Worm (Caenorhabditis elegans): ENCODE data around the gene xdh-1.

xdh-1 gene

ce11 chrIV:14423194-14423593, 10.5 kb upstream of the xdh-1 start, which contains the start of gene F55B11.2:
Gene F55B11.2, minus strand, starts transcription at chrIV:14423294.
- TF ChIP-seq mab-5 (tag; optimal IDR thresholded peaks at IDR 0.05) (no peak), lin-32 (GFP tag; optimal IDR thresholded peaks at IDR 0.05) (no peak), unc-120 (tag; optimal IDR thresholded peaks at IDR 0.05; ENCODE audit: poor library complexity, severe bottlenecking) (no peak), hlh-1 (tag; optimal IDR thresholded peaks at IDR 0.05) (no peak), ceh-39 (tag; optimal IDR thresholded peaks at IDR 0.05) (no peak), M03D4.4 (tag; optimal IDR thresholded peaks at IDR 0.05) (no peak), elt-1 (tag; optimal IDR thresholded peaks at IDR 0.05; ENCODE audit: borderline replicate concordance, insufficient read depth) (no peak), nhr-237 (tag; optimal IDR thresholded peaks at IDR 0.05) (no peak), mls-2 (tag; optimal IDR thresholded peaks at IDR 0.05) (no peak)

- TF ChIP-seq tbx-8 (GFP tag; optimal IDR thresholded peaks at IDR 0.05): no peak
- TF ChIP-seq ceh-39 (tag; optimal IDR thresholded peaks at IDR 0.05): no peak
- TF ChIP-seq nhr-2 (tag; optimal IDR thresholded peaks at IDR 0.05): no peak
- no peak for TF ChIP-seq nhr-28 (tag; optimal IDR thresholded peaks at IDR 0.05)
- TF ChIP-seq flh-1 (GFP tag; optimal IDR thresholded peaks at IDR 0.05): no peak
- TF ChIP-seq drap-1 (GFP tag; optimal IDR thresholded peaks at IDR 0.05): no peak
- no peak for TF ChIP-seq elt-3 (tag; optimal IDR thresholded peaks at IDR 0.05)
- TF ChIP-seq ceh-43 (GFP tag; optimal IDR thresholded peaks at IDR 0.05): no peak
- no peak for TF ChIP-seq ceh-83 (GFP tag; optimal IDR thresholded peaks at IDR 0.05)
- TF ChIP-seq cnd-1 (tag; optimal IDR thresholded peaks at IDR 0.05): no peak
- TF ChIP-seq ham-2 (GFP tag; optimal IDR thresholded peaks at IDR 0.05): no peak
- TF ChIP-seq bed-3 (GFP tag; optimal IDR thresholded peaks at IDR 0.05): no peak
- TF ChIP-seq M03D4.4 (tag; optimal IDR thresholded peaks at IDR 0.05): no peak
- TF ChIP-seq mep-1 (tag; optimal IDR thresholded peaks at IDR 0.05): no peak
- no peak for TF ChIP-seq unc-62 (GFP tag; optimal IDR thresholded peaks at IDR 0.05)
These were observed 9.2 kb upstream of the xdh-1 start, which contains the start of gene F55B11.7 for ce11 chrIV:14421938-14422337. Gene F55B11.7, minus strand, starts transcription at chrIV:14422038.

ce11 chrIV:14417128-14417527, 4.4 kb upstream of the xdh-1 start, which contains the start of gene F55B11.6:
Gene F55B11.6, minus strand, starts transcription at chrIV:14417228.
- no peak for TF ChIP-seq nhr-76 (tag; optimal IDR thresholded peaks at IDR 0.05)
- no peak for TF ChIP-seq mep-1 (tag; optimal IDR thresholded peaks at IDR 0.05)
- no peak for TF ChIP-seq cnd-1 (tag; optimal IDR thresholded peaks at IDR 0.05)
- no peak for TF ChIP-seq nhr-12 (tag; optimal IDR thresholded peaks at IDR 0.05)
- no peak for TF ChIP-seq flh-1 (GFP tag; optimal IDR thresholded peaks at IDR 0.05)
- TF ChIP-seq ham-2 (GFP tag; optimal IDR thresholded peaks at IDR 0.05): no peak
- TF ChIP-seq lin-13 (tag; optimal IDR thresholded peaks at IDR 0.05): no peak
- TF ChIP-seq zip-8 (tag; optimal IDR thresholded peaks at IDR 0.05): no peak
- no peak for TF ChIP-seq nhr-237 (tag; optimal IDR thresholded peaks at IDR 0.05)
- TF ChIP-seq unc-120 (tag; optimal IDR thresholded peaks at IDR 0.05; ENCODE audit: poor library complexity, severe bottlenecking): no peak
- TF ChIP-seq sptf-1 (tag; optimal IDR thresholded peaks at IDR 0.05): no peak
- no peak for TF ChIP-seq elt-3 (tag; optimal IDR thresholded peaks at IDR 0.05)
- no peak for TF ChIP-seq mab-5 (tag; optimal IDR thresholded peaks at IDR 0.05)
- no peak for TF ChIP-seq ceh-83 (GFP tag; optimal IDR thresholded peaks at IDR 0.05)
- no peak for TF ChIP-seq M03D4.4 (tag; optimal IDR thresholded peaks at IDR 0.05)
- TF ChIP-seq ces-1 (GFP tag; optimal IDR thresholded peaks at IDR 0.05): no peak
- TF ChIP-seq elt-1 (tag; optimal IDR thresholded peaks at IDR 0.05; ENCODE audit: borderline replicate concordance, insufficient read depth): no peak
- TF ChIP-seq snpc-4 (tag; optimal IDR thresholded peaks at IDR 0.05): no peak
- TF ChIP-seq nhr-2 (tag; optimal IDR thresholded peaks at IDR 0.05): no peak
- no peak for TF ChIP-seq drap-1 (GFP tag; optimal IDR thresholded peaks at IDR 0.05)

- TF ChIP-seq ceh-83 (GFP tag; optimal IDR thresholded peaks at IDR 0.05) (no peak), nhr-2 (tag; optimal IDR thresholded peaks at IDR 0.05) (no peak), hlh-1 (tag; optimal IDR thresholded peaks at IDR 0.05) (no peak), M03D4.4 (tag; optimal IDR thresholded peaks at IDR 0.05) (no peak), snpc-4 (tag; optimal IDR thresholded peaks at IDR 0.05) (no peak), lin-32 (GFP tag; optimal IDR thresholded peaks at IDR 0.05) (no peak), ztf-11 (tag; optimal IDR thresholded peaks at IDR 0.05) (no peak), ces-1 (GFP tag; optimal IDR thresholded peaks at IDR 0.05) (no peak), pha-4 (tag; optimal IDR thresholded peaks at IDR 0.05) (no peak), ham-2 (GFP tag; optimal IDR thresholded peaks at IDR 0.05) (no peak), mls-2 (tag; optimal IDR thresholded peaks at IDR 0.05) (no peak), flh-1 (GFP tag; optimal IDR thresholded peaks at IDR 0.05) (no peak)
These were observed 1.5 kb upstream of the xdh-1 start for ce11 chrIV:14414200-14414599.

ce11 chrIV:14413386-14413785, 692 bp upstream of the xdh-1 start:
- TF ChIP-seq blmp-1 (tag; optimal IDR thresholded peaks at IDR 0.05) (no peak), flh-1 (GFP tag; optimal IDR thresholded peaks at IDR 0.05) (no peak), sptf-1 (tag; optimal IDR thresholded peaks at IDR 0.05) (no peak), drap-1 (GFP tag; optimal IDR thresholded peaks at IDR 0.05) (no peak), mls-2 (tag; optimal IDR thresholded peaks at IDR 0.05) (no peak), snpc-4 (tag; optimal IDR thresholded peaks at IDR 0.05) (no peak), elt-1 (tag; optimal IDR thresholded peaks at IDR 0.05; ENCODE audit: borderline replicate concordance, insufficient read depth) (no peak), mab-5 (tag; optimal IDR thresholded peaks at IDR 0.05) (no peak), ceh-43 (GFP tag; optimal IDR thresholded peaks at IDR 0.05) (no peak), sem-2 (GFP tag; optimal IDR thresholded peaks at IDR 0.05) (no peak), ztf-11 (tag; optimal IDR thresholded peaks at IDR 0.05) (no peak), lsy-2 (tag; optimal IDR thresholded peaks at IDR 0.05) (no peak), nhr-237 (tag; optimal IDR thresholded peaks at IDR 0.05) (no peak), unc-39 (tag; optimal IDR thresholded peaks at IDR 0.05) (no peak), unc-62 (GFP tag; optimal IDR thresholded peaks at IDR 0.05) (no peak), lin-32 (GFP tag; optimal IDR thresholded peaks at IDR 0.05) (no peak), nhr-2 (tag; optimal IDR thresholded peaks at IDR 0.05) (no peak), cnd-1 (tag; optimal IDR thresholded peaks at IDR 0.05) (no peak), nhr-12 (tag; optimal IDR thresholded peaks at IDR 0.05) (no peak)
